Fruit fly (Drosophila melanogaster): ENCODE measurements around the gene Lip4.
A peak's percentile ranks its signal among the peaks of the same experiment; 100 is the strongest.

Lip4 gene

dm6 chr2L:10506557-10507252 is 20.7 kb upstream of the Lip4 start, which contains the start of the genes Myo31DF and CG6094 (continued):
- TF ChIP-seq lab (GFP tag; optimal IDR thresholded peaks at IDR 0.05): peak; percentile 46
- peak; percentile 45 for TF ChIP-seq CG17829 (tag; optimal IDR thresholded peaks at IDR 0.05)
- TF ChIP-seq Max (GFP tag; optimal IDR thresholded peaks at IDR 0.05): no peak
- peak; percentile 57 for TF ChIP-seq nom (GFP tag; optimal IDR thresholded peaks at IDR 0.05)
- no peak for TF ChIP-seq CG8290 (GFP tag; optimal IDR thresholded peaks at IDR 0.05)
- TF ChIP-seq CG8290 (tag; optimal IDR thresholded peaks at IDR 0.05): peak in 1 of 2 experiments; percentile 81
- peak; percentile 99 for TF ChIP-seq ssp (GFP tag; IDR thresholded peaks at IDR 0.05)
- no peak for TF ChIP-seq Dip3 (GFP tag; optimal IDR thresholded peaks at IDR 0.05)
- TF ChIP-seq CG14050 (GFP tag; IDR thresholded peaks at IDR 0.05): no peak
- TF ChIP-seq BEAF-32 (GFP tag; optimal IDR thresholded peaks at IDR 0.05): peak; percentile 61
- peak; percentile 57; the same call in 1 of the 3 replicates for TF ChIP-seq knrl (GFP tag; IDR thresholded peaks at IDR 0.05; ENCODE audit: partially characterized antibody)
- peak; percentile 81 for TF ChIP-seq CG1603 (tag; optimal IDR thresholded peaks at IDR 0.05)
- TF ChIP-seq CG12236 (GFP tag; optimal IDR thresholded peaks at IDR 0.05): no peak
- TF ChIP-seq CG4404 (GFP tag; IDR thresholded peaks at IDR 0.05): no peak
- TF ChIP-seq tin (GFP tag; optimal IDR thresholded peaks at IDR 0.05): no peak
- peak; percentile 58 for TF ChIP-seq jumu (GFP tag; optimal IDR thresholded peaks at IDR 0.05)
- TF ChIP-seq pfk (GFP tag; optimal IDR thresholded peaks at IDR 0.05): no peak
- no peak for TF ChIP-seq danr (GFP tag; IDR thresholded peaks at IDR 0.05)
- peak; percentile 77 for TF ChIP-seq hkb (optimal IDR thresholded peaks at IDR 0.05)
- TF ChIP-seq hkb (GFP tag; IDR thresholded peaks at IDR 0.05): peak; percentile 34; the same call in 1 of the 2 replicates
- no peak for TF ChIP-seq Lim3 (GFP tag; IDR thresholded peaks at IDR 0.05)
- peak; percentile 55 for TF ChIP-seq CG9932 (GFP tag; IDR thresholded peaks at IDR 0.05)
- TF ChIP-seq mirr (GFP tag; optimal IDR thresholded peaks at IDR 0.05): peak; percentile 32
- no peak for TF ChIP-seq CG10209 (GFP tag; optimal IDR thresholded peaks at IDR 0.05)
- no peak for TF ChIP-seq Meics (GFP tag; optimal IDR thresholded peaks at IDR 0.05)
- peak; percentile 43; the same call in 1 of the 2 replicates for TF ChIP-seq Awh (GFP tag; IDR thresholded peaks at IDR 0.05)
- no peak for TF ChIP-seq CG16779 (GFP tag; IDR thresholded peaks at IDR 0.05)
- no peak for TF ChIP-seq CG18619 (GFP tag; optimal IDR thresholded peaks at IDR 0.05)
- no peak for TF ChIP-seq D19B (GFP tag; optimal IDR thresholded peaks at IDR 0.05)
- no peak for TF ChIP-seq Poxn (GFP tag; IDR thresholded peaks at IDR 0.05)
- TF ChIP-seq ci (GFP tag; IDR thresholded peaks at IDR 0.05): peak; percentile 49; the same call in 2 of the 3 replicates
- peak; percentile 59 for TF ChIP-seq row (GFP tag; IDR thresholded peaks at IDR 0.05)
- no peak for TF ChIP-seq Drgx (GFP tag; IDR thresholded peaks at IDR 0.05)
- peak; percentile 1 for TF ChIP-seq salm (tag; optimal IDR thresholded peaks at IDR 0.05)
- peak; percentile 71 for TF ChIP-seq CG30020 (tag; optimal IDR thresholded peaks at IDR 0.05)
- TF ChIP-seq hbn (GFP tag; IDR thresholded peaks at IDR 0.05; ENCODE audit: partially characterized antibody): no peak
- TF ChIP-seq TFAM (GFP tag; optimal IDR thresholded peaks at IDR 0.05): no peak
- no peak for TF ChIP-seq CG7963 (GFP tag; IDR thresholded peaks at IDR 0.05; ENCODE audit: partially characterized antibody)
- TF ChIP-seq Trl (optimal IDR thresholded peaks at IDR 0.05): no peak
- TF ChIP-seq Trl (GFP tag; optimal IDR thresholded peaks at IDR 0.05): no peak
- no peak for TF ChIP-seq CG3407 (GFP tag; optimal IDR thresholded peaks at IDR 0.05)
- TF ChIP-seq croc (GFP tag; conservative IDR thresholded peaks at IDR 0.05): 0 out of 3 replicates have a peak, but pooled peaks have one; percentile 13
- TF ChIP-seq dati (GFP tag; IDR thresholded peaks at IDR 0.05): no peak
- no peak for TF ChIP-seq dan (GFP tag; IDR thresholded peaks at IDR 0.05)
- TF ChIP-seq CG2199 (GFP tag; IDR thresholded peaks at IDR 0.05): peak; percentile 87; the same call in 2 of the 3 replicates
- TF ChIP-seq wdn (GFP tag; IDR thresholded peaks at IDR 0.05): no peak
- no peak for TF ChIP-seq prd (optimal IDR thresholded peaks at IDR 0.05)
- peak; percentile 17; the same call in 1 of the 3 replicates for TF ChIP-seq prd (GFP tag; IDR thresholded peaks at IDR 0.05)
- no peak for TF ChIP-seq CG15073 (GFP tag; optimal IDR thresholded peaks at IDR 0.05)
- TF ChIP-seq sna (GFP tag; IDR thresholded peaks at IDR 0.05; ENCODE audit: partially characterized antibody): no peak
- no peak for TF ChIP-seq CG31388 (GFP tag; optimal IDR thresholded peaks at IDR 0.05)
